Fruit fly (Drosophila melanogaster): ENCODE data around the gene scu.

- TF ChIP-seq rn (GFP tag; IDR thresholded peaks at IDR 0.05) (no peak), CG4496 (GFP tag; IDR thresholded peaks at IDR 0.05) (no peak), CG34367 (tag; optimal IDR thresholded peaks at IDR 0.05) (no peak), Ets98B (GFP tag; IDR thresholded peaks at IDR 0.05) (no peak), CG15710 (tag; optimal IDR thresholded peaks at IDR 0.05) (no peak), CG9948 (tag; optimal IDR thresholded peaks at IDR 0.05) (no peak), CG14655 (GFP tag; optimal IDR thresholded peaks at IDR 0.05) (no peak), D1 (tag; optimal IDR thresholded peaks at IDR 0.05) (no peak), CG13204 (GFP tag; optimal IDR thresholded peaks at IDR 0.05) (no peak), EcR (GFP tag; optimal IDR thresholded peaks at IDR 0.05) (no peak), CG32121 (GFP tag; IDR thresholded peaks at IDR 0.05) (no peak), Pif1A (GFP tag; optimal IDR thresholded peaks at IDR 0.05) (no peak), gl (tag; optimal IDR thresholded peaks at IDR 0.05) (no peak), fd96Ca (GFP tag; IDR thresholded peaks at IDR 0.05) (no peak)
Observed at dm6 chrX:18101098-18101711, 10.1 kb downstream of the scu start, which contains the start of gene Mvb12.

Measured in whole organism, pupa.